Worm (Caenorhabditis elegans) whole organism, late embryonic: ENCODE measurements around the gene ckk-1.

ENCODE experiments used
- K09A11.1 ChIP-seq: sonication (generic microtip); optimal IDR thresholded peaks from 2 replicates; lab custom pipeline; 2017; ENCODE audit warnings: antibody characterized with exemption, mild to moderate bottlenecking, missing genetic modification characterization, missing compliant biosample characterization; ENCODE audit not compliant: insufficient read depth
- ama-1 ChIP-seq: fragments of 150-350 bp; optimal IDR thresholded peaks from 2 replicates; lab custom pipeline; 2014
- ceh-30 ChIP-seq: fragments of 150-350 bp; optimal IDR thresholded peaks from 2 replicates; lab custom pipeline; 2014; ENCODE audit warnings: missing biosample characterization, missing genetic modification characterization
- ceh-48 ChIP-seq: sonication (generic microtip); optimal IDR thresholded peaks from 2 replicates; lab custom pipeline; 2016; ENCODE audit warnings: missing genetic modification characterization, inconsistent platforms, missing compliant biosample characterization
- dve-1 ChIP-seq: sonication (generic microtip); optimal IDR thresholded peaks from 2 replicates; lab custom pipeline; 2017; ENCODE audit warnings: antibody characterized with exemption, mild to moderate bottlenecking, missing genetic modification characterization, missing compliant biosample characterization
- elt-2 ChIP-seq: sonication (generic microtip); optimal IDR thresholded peaks from 2 replicates; lab custom pipeline; 2016; ENCODE audit warnings: missing genetic modification reagents, missing genetic modification characterization, missing compliant biosample characterization
- hlh-13 ChIP-seq: fragments of 200-800 bp; sonication (Bioruptor generic); optimal IDR thresholded peaks from 2 replicates; lab custom pipeline; 2018; ENCODE audit warnings: mild to moderate bottlenecking, missing genetic modification characterization, missing compliant biosample characterization
- hlh-30 ChIP-seq: sonication (generic microtip); optimal IDR thresholded peaks from 2 replicates; lab custom pipeline; 2017; ENCODE audit warnings: antibody characterized with exemption, missing genetic modification characterization, missing compliant biosample characterization; ENCODE audit not compliant: insufficient read depth
- mec-3 ChIP-seq: sonication (generic microtip); optimal IDR thresholded peaks from 2 replicates; lab custom pipeline; 2016; ENCODE audit warnings: borderline replicate concordance, missing genetic modification characterization, missing compliant biosample characterization
- pag-3 ChIP-seq: sonication (generic microtip); optimal IDR thresholded peaks from 2 replicates; lab custom pipeline; 2016; ENCODE audit warnings: missing compliant biosample characterization, missing genetic modification characterization, borderline replicate concordance
- pha-2 ChIP-seq: sonication (generic microtip); optimal IDR thresholded peaks from 2 replicates; lab custom pipeline; 2017; ENCODE audit warnings: mild to moderate bottlenecking, missing genetic modification characterization, missing compliant biosample characterization
- tbx-7 ChIP-seq: sonication (generic microtip); optimal IDR thresholded peaks from 2 replicates; lab custom pipeline; 2016; ENCODE audit warnings: missing genotype, missing genetic modification characterization, missing compliant biosample characterization

- TF ChIP-seq K09A11.1 (tag; lab: Kevin White, UChicago) = no peak
- no peak for TF ChIP-seq mec-3 (tag; lab: Kevin White, UChicago)
- no peak for TF ChIP-seq hlh-30 (tag; lab: Kevin White, UChicago)
- TF ChIP-seq ceh-48 (tag; lab: Kevin White, UChicago) = no peak
- no peak for TF ChIP-seq ama-1 (lab: Kevin White, UChicago)
- TF ChIP-seq tbx-7 (tag; lab: Kevin White, UChicago) = no peak
- TF ChIP-seq elt-2 (tag; lab: Kevin White, UChicago) = no peak
- TF ChIP-seq pha-2 (tag; lab: Kevin White, UChicago) = no peak
- TF ChIP-seq hlh-13 (GFP tag; lab: Kevin White, UChicago) = no peak
- TF ChIP-seq ceh-30 (tag; lab: Kevin White, UChicago) = no peak
- TF ChIP-seq dve-1 (tag; lab: Kevin White, UChicago) = no peak
- TF ChIP-seq pag-3 (tag; lab: Kevin White, UChicago) = no peak
Observed at ce11 chrIII:5667952-5668489, 32.7 kb downstream of the ckk-1 start.
